Worm (Caenorhabditis elegans) whole organism, L4/young adult: ENCODE data around the gene B0432.8.

Experiments used
- W03F9.2 ChIP-seq: fragments of 150-350 bp; optimal IDR thresholded peaks from 2 replicates; lab custom pipeline; 2014; ENCODE audit warnings: missing biosample characterization, missing genetic modification characterization
- dao-5 ChIP-seq: sonication (generic microtip); optimal IDR thresholded peaks from 2 replicates; lab custom pipeline; 2016; ENCODE audit warnings: missing genotype, missing genetic modification characterization, moderate library complexity, missing compliant biosample characterization
- him-1 ChIP-seq: sonication (generic microtip); optimal IDR thresholded peaks from 2 replicates; lab custom pipeline; 2016; ENCODE audit warnings: missing genotype, missing genetic modification reagents, missing genetic modification characterization, missing compliant biosample characterization

DNA sequence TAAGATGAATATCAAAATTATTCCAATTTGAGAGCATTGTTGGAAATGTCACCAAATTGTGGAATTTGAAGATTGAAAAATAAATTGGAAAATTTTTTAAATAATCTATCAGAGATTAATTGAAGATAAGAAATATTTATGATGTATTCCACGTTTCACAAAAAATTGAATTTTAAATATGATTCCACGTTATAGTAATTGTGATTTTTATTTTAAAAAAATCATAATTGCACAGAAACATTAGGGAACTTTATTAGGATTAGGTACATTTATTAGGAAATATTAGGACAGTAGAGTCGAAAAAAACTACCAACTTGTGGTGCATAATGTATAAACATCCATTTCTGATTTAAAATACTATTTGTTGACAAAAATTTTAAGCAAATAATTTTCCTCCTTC lies 16.1 kb upstream of the B0432.8 start, which contains the start of gene B0432.11:
- TF ChIP-seq him-1 (tag; lab: Kevin White, UChicago) (no peak), W03F9.2 (no peak), dao-5 (tag; lab: Kevin White, UChicago) (no peak)
